Fruit fly (Drosophila melanogaster): ENCODE measurements around the gene p53.

Gene p53

dm6 chr3R:23046529-23046943, 7.3 kb downstream of the p53 start (continued):
- no peak for TF ChIP-seq eve (GFP tag; optimal IDR thresholded peaks at IDR 0.05)
- TF ChIP-seq pan (optimal IDR thresholded peaks at IDR 0.05), result no peak
- peak in 1 of 2 experiments; percentile 73 for TF ChIP-seq pan (GFP tag; optimal IDR thresholded peaks at IDR 0.05 in 1 of 2, IDR thresholded peaks at IDR 0.05 in 1 of 2)
- no peak for TF ChIP-seq Nf-YB (GFP tag; optimal IDR thresholded peaks at IDR 0.05)
- peak; percentile 40; the same call in 1 of the 2 replicates for TF ChIP-seq E2f1 (GFP tag; IDR thresholded peaks at IDR 0.05)
- TF ChIP-seq CG7271 (tag; optimal IDR thresholded peaks at IDR 0.05), result no peak
- no peak for TF ChIP-seq CrebB (tag; optimal IDR thresholded peaks at IDR 0.05)
- no peak for TF ChIP-seq CG4617 (GFP tag; optimal IDR thresholded peaks at IDR 0.05; ENCODE audit: borderline replicate concordance)
- peak; percentile 88 for TF ChIP-seq CG9932 (GFP tag; IDR thresholded peaks at IDR 0.05)
- TF ChIP-seq emc (GFP tag; optimal IDR thresholded peaks at IDR 0.05), result no peak
- TF ChIP-seq bigmax (GFP tag; optimal IDR thresholded peaks at IDR 0.05), result no peak
- no peak for TF ChIP-seq Bdp1 (GFP tag; optimal IDR thresholded peaks at IDR 0.05)
- TF ChIP-seq CG11085 (GFP tag; IDR thresholded peaks at IDR 0.05), result no peak
- TF ChIP-seq CTCF (GFP tag; optimal IDR thresholded peaks at IDR 0.05), result no peak
- TF ChIP-seq CG3163 (GFP tag; optimal IDR thresholded peaks at IDR 0.05), result no peak
- peak; percentile 49; the same call in 1 of the 2 replicates for TF ChIP-seq sisA (GFP tag; IDR thresholded peaks at IDR 0.05)
- peak; percentile 40 for TF ChIP-seq Mad (GFP tag; optimal IDR thresholded peaks at IDR 0.05)
- no peak for TF ChIP-seq tll (GFP tag; optimal IDR thresholded peaks at IDR 0.05)
- peak; percentile 70; the same call in 2 of the 3 replicates for TF ChIP-seq dysf (GFP tag; IDR thresholded peaks at IDR 0.05)
- TF ChIP-seq CG8089 (GFP tag; optimal IDR thresholded peaks at IDR 0.05), result no peak
- TF ChIP-seq ftz-f1 (GFP tag; optimal IDR thresholded peaks at IDR 0.05), result no peak
- no peak for TF ChIP-seq CG17912 (GFP tag; optimal IDR thresholded peaks at IDR 0.05)
- no peak for TF ChIP-seq CG11723 (GFP tag; optimal IDR thresholded peaks at IDR 0.05)
- peak; percentile 54; the same call in 1 of the 2 replicates for TF ChIP-seq CG32772 (GFP tag; IDR thresholded peaks at IDR 0.05)
- no peak for TF ChIP-seq CG17829 (tag; optimal IDR thresholded peaks at IDR 0.05)
- TF ChIP-seq CoRest (tag; optimal IDR thresholded peaks at IDR 0.05), result peak; percentile 40
- TF ChIP-seq CG7372 (GFP tag; IDR thresholded peaks at IDR 0.05), result peak; percentile 26; the same call in 1 of the 2 replicates
- TF ChIP-seq gro (GFP tag; optimal IDR thresholded peaks at IDR 0.05), result no peak
- TF ChIP-seq Dref (GFP tag; IDR thresholded peaks at IDR 0.05), result no peak
- TF ChIP-seq pros (GFP tag; optimal IDR thresholded peaks at IDR 0.05), result no peak
- peak; percentile 50 for TF ChIP-seq Myb (GFP tag; optimal IDR thresholded peaks at IDR 0.05)
- TF ChIP-seq cas (GFP tag; IDR thresholded peaks at IDR 0.05), result no peak
- TF ChIP-seq CG4730 (GFP tag; IDR thresholded peaks at IDR 0.05), result peak; percentile 50
- TF ChIP-seq sens-2 (GFP tag; IDR thresholded peaks at IDR 0.05), result no peak
- TF ChIP-seq CG12942 (GFP tag; optimal IDR thresholded peaks at IDR 0.05), result no peak
- peak; percentile 47 for TF ChIP-seq Side (GFP tag; optimal IDR thresholded peaks at IDR 0.05)
- TF ChIP-seq peb (GFP tag; IDR thresholded peaks at IDR 0.05), result no peak
- TF ChIP-seq TFAM (GFP tag; optimal IDR thresholded peaks at IDR 0.05), result no peak
- peak; percentile 81 for TF ChIP-seq nom (GFP tag; optimal IDR thresholded peaks at IDR 0.05)
- TF ChIP-seq Hr3 (GFP tag; optimal IDR thresholded peaks at IDR 0.05), result peak; percentile 24
- TF ChIP-seq unpg (GFP tag; optimal IDR thresholded peaks at IDR 0.05), result peak; percentile 43
- TF ChIP-seq row (GFP tag; IDR thresholded peaks at IDR 0.05), result peak; percentile 65
- no peak for TF ChIP-seq CG9437 (GFP tag; optimal IDR thresholded peaks at IDR 0.05)
- no peak for TF ChIP-seq CG1529 (GFP tag; optimal IDR thresholded peaks at IDR 0.05)
- no peak for TF ChIP-seq maf-S (GFP tag; optimal IDR thresholded peaks at IDR 0.05)
- no peak for TF ChIP-seq fd96Cb (tag; optimal IDR thresholded peaks at IDR 0.05)
- no peak for TF ChIP-seq br (optimal IDR thresholded peaks at IDR 0.05)
- no peak for TF ChIP-seq CG14710 (tag; optimal IDR thresholded peaks at IDR 0.05)
- no peak for TF ChIP-seq CG43689 (GFP tag; IDR thresholded peaks at IDR 0.05)
- TF ChIP-seq ab (GFP tag; optimal IDR thresholded peaks at IDR 0.05), result no peak
- TF ChIP-seq CG6175 (GFP tag; IDR thresholded peaks at IDR 0.05), result peak; percentile 8; the same call in 1 of the 3 replicates
- no peak for TF ChIP-seq Max (GFP tag; optimal IDR thresholded peaks at IDR 0.05)
- TF ChIP-seq chinmo (GFP tag; IDR thresholded peaks at IDR 0.05; ENCODE audit: partially characterized antibody), result peak; percentile 51; the same call in 1 of the 4 replicates
